Worm (Caenorhabditis elegans): ENCODE measurements around the gene T22D1.18.

The T22D1.18 gene

DNA sequence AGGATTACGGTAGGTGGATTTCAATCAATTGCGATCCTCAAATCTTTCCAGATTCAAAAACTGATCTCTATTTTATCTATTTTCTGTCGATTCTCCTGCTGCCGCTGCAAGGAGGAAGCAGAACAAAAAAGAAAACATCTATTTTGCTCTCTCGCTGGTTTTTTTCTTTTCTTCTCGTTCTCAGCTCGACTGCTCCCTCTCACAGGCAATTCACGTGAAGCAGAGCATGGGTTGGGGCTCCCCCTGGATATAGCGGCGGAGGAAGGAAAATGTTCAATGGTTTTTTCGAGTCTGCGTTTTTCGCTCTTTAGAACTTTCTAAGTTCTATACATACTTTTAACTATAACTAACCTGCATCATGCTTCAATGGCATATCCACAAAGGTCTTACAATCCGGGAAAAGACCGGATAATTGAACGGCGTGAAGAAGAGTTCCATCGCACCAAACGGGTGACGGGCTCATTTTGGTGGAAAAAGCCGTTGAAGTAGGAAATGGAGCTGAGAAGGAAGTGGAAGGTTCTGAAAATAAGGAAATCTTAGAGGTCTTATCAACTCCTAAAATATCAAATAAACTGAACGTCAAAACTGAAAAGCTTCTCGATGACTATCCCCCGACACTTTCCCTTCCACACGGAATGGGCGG lies 40.9 kb downstream of the T22D1.18 start (continued):
- no peak for TF ChIP-seq aly-2 (tag; optimal IDR thresholded peaks at IDR 0.05)
- TF ChIP-seq pha-4 (tag; optimal IDR thresholded peaks at IDR 0.05) = peak; percentile 87

DNA sequence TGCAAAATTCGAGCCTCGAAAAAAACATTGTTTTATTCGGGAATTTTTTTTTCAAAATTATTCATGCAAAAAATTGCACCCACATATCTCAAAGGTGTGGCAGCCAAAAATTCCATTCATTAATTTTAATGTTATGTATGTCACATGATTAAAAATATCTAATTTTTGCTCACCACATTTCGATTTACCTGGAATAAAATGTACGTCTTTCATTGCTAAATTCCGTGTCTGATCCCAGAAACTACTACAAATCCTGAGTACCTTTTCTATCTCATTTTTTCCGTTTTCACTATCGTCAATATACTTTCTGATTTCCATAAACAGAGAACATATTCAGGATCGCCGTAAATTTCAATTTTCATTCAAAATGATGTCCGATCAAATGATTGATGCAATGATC lies 47.0 kb downstream of the T22D1.18 start, which contains the start of gene srx-19:
TSS of gene srx-19 (plus strand) at position 301 of the 400 bp plus-strand sequence.
- TF ChIP-seq nhr-11 (tag; optimal IDR thresholded peaks at IDR 0.05) (no peak), ceh-82 (tag; optimal IDR thresholded peaks at IDR 0.05) (no peak), unc-62 (GFP tag; optimal IDR thresholded peaks at IDR 0.05) (no peak), unc-39 (tag; optimal IDR thresholded peaks at IDR 0.05) (no peak), sea-2 (GFP tag; optimal IDR thresholded peaks at IDR 0.05) (no peak)
